Fruit fly (Drosophila melanogaster) whole organism, embryonic: Measurements from ENCODE around the gene CG7565.

Source experiments
- CG10267 ChIP-seq: fragments of 200-800 bp; sonication (Bioruptor generic); optimal IDR thresholded peaks from 2 replicates; lab custom pipeline; 2018; ENCODE audit warnings: missing biosample characterization, mild to moderate bottlenecking, missing genetic modification characterization, moderate library complexity
- CG11723 ChIP-seq: fragments of 200-800 bp; sonication (Bioruptor generic); optimal IDR thresholded peaks from 2 replicates; lab custom pipeline; 2017; ENCODE audit warnings: missing biosample characterization, mild to moderate bottlenecking, missing genetic modification characterization
- CG12659 ChIP-seq: fragments of 200-800 bp; sonication (Bioruptor generic); optimal IDR thresholded peaks from 3 replicates; lab custom pipeline; 2017; ENCODE audit warnings: mild to moderate bottlenecking, missing biosample characterization, missing genetic modification reagents, missing genetic modification characterization
- CG12769 ChIP-seq: fragments of 200-800 bp; sonication (Bioruptor generic); optimal IDR thresholded peaks from 2 replicates; lab custom pipeline; 2019; ENCODE audit warnings: missing biosample characterization, mild to moderate bottlenecking, missing genetic modification characterization, moderate library complexity
- CG13123 ChIP-seq: fragments of 200-800 bp; sonication (Bioruptor generic); optimal IDR thresholded peaks from 2 replicates; lab custom pipeline; 2016; ENCODE audit warnings: missing biosample characterization, missing genetic modification characterization
- CG13287 ChIP-seq: fragments of 200-800 bp; sonication (Bioruptor generic); IDR thresholded peaks from 2 replicates; pipeline ENCODE4 v1.3.6; 2022; ENCODE audit warnings: missing biosample characterization, missing genetic modification characterization; ENCODE audit not compliant: partially characterized antibody
- CG13624 ChIP-seq: fragments of 200-800 bp; sonication (Bioruptor generic); optimal IDR thresholded peaks from 2 replicates; lab custom pipeline; 2016; ENCODE audit warnings: missing biosample characterization, missing genetic modification characterization
- CG14710 ChIP-seq: fragments of 200-800 bp; sonication (Bioruptor generic); optimal IDR thresholded peaks from 3 replicates; lab custom pipeline; 2019; ENCODE audit warnings: missing biosample characterization, mild to moderate bottlenecking, missing genetic modification characterization, moderate library complexity
- CG1602 ChIP-seq: fragments of 200-800 bp; sonication (Bioruptor generic); optimal IDR thresholded peaks from 3 replicates; lab custom pipeline; 2016; ENCODE audit warnings: missing biosample characterization, missing genetic modification characterization
- CG1603 ChIP-seq: fragments of 200-800 bp; sonication (Bioruptor generic); optimal IDR thresholded peaks from 2 replicates; lab custom pipeline; 2019; ENCODE audit warnings: missing biosample characterization, mild to moderate bottlenecking, missing genetic modification characterization, moderate library complexity
- CG17829 ChIP-seq: fragments of 200-800 bp; optimal IDR thresholded peaks from 2 replicates; lab custom pipeline; 2019; ENCODE audit warnings: missing biosample characterization, mild to moderate bottlenecking, missing genetic modification characterization, moderate library complexity
- CG31224 ChIP-seq: fragments of 200-800 bp; sonication (Bioruptor generic); IDR thresholded peaks from 2 replicates; pipeline ENCODE4 v1.3.6; 2022; ENCODE audit warnings: missing biosample characterization, missing genetic modification characterization
- CG31365 ChIP-seq: fragments of 200-800 bp; sonication (Bioruptor generic); optimal IDR thresholded peaks from 2 replicates; lab custom pipeline; 2018; ENCODE audit warnings: missing biosample characterization, mild to moderate bottlenecking, missing genetic modification characterization
- CG33213 ChIP-seq: fragments of 200-800 bp; sonication (Bioruptor generic); optimal IDR thresholded peaks from 3 replicates; lab custom pipeline; 2016; ENCODE audit warnings: missing biosample characterization, missing genetic modification characterization
- CG3838 ChIP-seq: fragments of 200-800 bp; sonication (Bioruptor generic); optimal IDR thresholded peaks from 3 replicates; lab custom pipeline; 2016; ENCODE audit warnings: missing biosample characterization, missing genetic modification characterization
- CG4730 ChIP-seq: fragments of 200-800 bp; sonication (Bioruptor generic); IDR thresholded peaks from 2 replicates; pipeline ENCODE4 v1.3.6; 2022; ENCODE audit warnings: missing biosample characterization, missing genetic modification characterization
- CG5180 ChIP-seq: fragments of 200-800 bp; sonication (Bioruptor generic); optimal IDR thresholded peaks from 3 replicates; lab custom pipeline; 2017; ENCODE audit warnings: missing biosample characterization, missing genetic modification characterization, mild to moderate bottlenecking, moderate library complexity, missing genetic modification reagents
- CG6175 ChIP-seq: fragments of 200-800 bp; sonication (Bioruptor generic); IDR thresholded peaks from 3 replicates; pipeline ENCODE4 v1.3.6; 2022; ENCODE audit warnings: missing biosample characterization, missing genetic modification characterization
- CG6254 ChIP-seq: fragments of 200-800 bp; sonication (Bioruptor generic); optimal IDR thresholded peaks from 3 replicates; lab custom pipeline; 2017; ENCODE audit warnings: mild to moderate bottlenecking, missing biosample characterization, missing genetic modification reagents, missing genetic modification characterization
- CG6654 ChIP-seq: fragments of 200-800 bp; sonication (Bioruptor generic); optimal IDR thresholded peaks from 2 replicates; lab custom pipeline; 2017; ENCODE audit warnings: missing biosample characterization, mild to moderate bottlenecking, missing genetic modification characterization
- CG7745 ChIP-seq: fragments of 200-800 bp; sonication (Bioruptor generic); optimal IDR thresholded peaks from 2 replicates; lab custom pipeline; 2018; ENCODE audit warnings: missing biosample characterization, mild to moderate bottlenecking, missing genetic modification characterization, moderate library complexity
- CG7786 ChIP-seq: fragments of 200-800 bp; sonication (Bioruptor generic); optimal IDR thresholded peaks from 2 replicates; lab custom pipeline; 2016; ENCODE audit warnings: missing biosample characterization, missing genetic modification characterization
- CG8478 ChIP-seq: fragments of >200 bp; optimal IDR thresholded peaks from 2 replicates; lab custom pipeline; 2018
- D19B ChIP-seq: fragments of 200-800 bp; sonication (Bioruptor generic); optimal IDR thresholded peaks from 2 replicates; lab custom pipeline; 2017; ENCODE audit warnings: missing biosample characterization, mild to moderate bottlenecking, missing genetic modification characterization
- GATAe ChIP-seq: fragments of 200-800 bp; sonication (Bioruptor generic); conservative IDR thresholded peaks from 2 replicates; pipeline ENCODE4 v1.3.6; 2022; ENCODE audit warnings: missing biosample characterization, missing genetic modification characterization
- Gug ChIP-seq: fragments of 200-800 bp; sonication (Bioruptor generic); IDR thresholded peaks from 4 replicates; pipeline ENCODE4 v1.3.6; 2022; ENCODE audit warnings: missing biosample characterization, missing genetic modification characterization
- Hmr ChIP-seq: fragments of 200-800 bp; sonication (Bioruptor generic); optimal IDR thresholded peaks from 3 replicates; lab custom pipeline; 2017; ENCODE audit warnings: mild to moderate bottlenecking, missing biosample characterization, missing genetic modification reagents, missing genetic modification characterization
- Hr51 ChIP-seq, 2 experiments: fragments of 200-800 bp; sonication (Bioruptor generic); optimal IDR thresholded peaks; 2 replicates in 1 of 2; 3 replicates in 1 of 2; lab custom pipeline; 2016 to 2018; ENCODE audit warnings: missing biosample characterization in 2 of 2, missing genetic modification characterization in 2 of 2, mild to moderate bottlenecking in 1 of 2, moderate library complexity in 1 of 2
- Med ChIP-seq: fragments of 200-800 bp; sonication (Bioruptor generic); peaks from one replicate; lab custom pipeline; 2016; ENCODE audit warnings: missing biosample characterization, missing genetic modification characterization, mild to moderate bottlenecking, inconsistent platforms, moderate library complexity
- Meics ChIP-seq: fragments of 200-800 bp; sonication (Bioruptor generic); optimal IDR thresholded peaks from 2 replicates; lab custom pipeline; 2017; ENCODE audit warnings: missing biosample characterization, mild to moderate bottlenecking, missing genetic modification characterization
- Optix ChIP-seq: fragments of 200-800 bp; sonication (Bioruptor generic); IDR thresholded peaks from 3 replicates; pipeline ENCODE4 v1.3.6; 2022; ENCODE audit warnings: missing biosample characterization, missing genetic modification characterization
- Ptx1 ChIP-seq: fragments of 200-800 bp; sonication (Bioruptor generic); IDR thresholded peaks from 2 replicates; pipeline ENCODE4 v1.3.6; 2022; ENCODE audit warnings: missing biosample characterization, missing genetic modification characterization
- ato ChIP-seq: fragments of 200-800 bp; sonication (Bioruptor generic); IDR thresholded peaks from 2 replicates; pipeline ENCODE4 v1.3.6; 2022; ENCODE audit warnings: missing biosample characterization, missing genetic modification characterization; ENCODE audit not compliant: partially characterized antibody
- cad ChIP-seq: fragments of >200 bp; optimal IDR thresholded peaks from 2 replicates; lab custom pipeline; 2017; ENCODE audit warnings: missing biosample characterization, missing genetic modification characterization
- dan ChIP-seq: fragments of 200-800 bp; sonication (Bioruptor generic); IDR thresholded peaks from 2 replicates; pipeline ENCODE4 v1.3.6; 2022; ENCODE audit warnings: missing biosample characterization, missing genetic modification characterization
- dimm ChIP-seq: fragments of 200-800 bp; sonication (Bioruptor generic); IDR thresholded peaks from 2 replicates; pipeline ENCODE4 v1.3.6; 2022; ENCODE audit warnings: missing biosample characterization, missing genetic modification characterization
- ems ChIP-seq: fragments of 200-800 bp; sonication (Bioruptor generic); optimal IDR thresholded peaks from 3 replicates; lab custom pipeline; 2016; ENCODE audit warnings: missing biosample characterization, missing genetic modification characterization
- fd64A ChIP-seq: fragments of 200-800 bp; sonication (Bioruptor generic); optimal IDR thresholded peaks from 3 replicates; lab custom pipeline; 2018; ENCODE audit warnings: missing biosample characterization, mild to moderate bottlenecking, missing genetic modification characterization
- gce ChIP-seq: fragments of 200-800 bp; sonication (Bioruptor generic); IDR thresholded peaks from 3 replicates; pipeline ENCODE4 v1.3.6; 2022; ENCODE audit warnings: missing biosample characterization, missing genetic modification characterization
- gcm ChIP-seq: fragments of 200-800 bp; sonication (Bioruptor generic); optimal IDR thresholded peaks from 2 replicates; lab custom pipeline; 2019; ENCODE audit warnings: missing biosample characterization, mild to moderate bottlenecking, missing genetic modification characterization, moderate library complexity
- hth ChIP-seq: fragments of >200 bp; optimal IDR thresholded peaks from 2 replicates; lab custom pipeline; 2017; ENCODE audit warnings: inconsistent platforms
- kay ChIP-seq: fragments of 200-800 bp; sonication (Bioruptor generic); optimal IDR thresholded peaks from 2 replicates; lab custom pipeline; 2016; ENCODE audit warnings: missing biosample characterization, missing genetic modification characterization
- lilli ChIP-seq: fragments of 200-800 bp; sonication (Bioruptor generic); optimal IDR thresholded peaks from 3 replicates; lab custom pipeline; 2016; ENCODE audit warnings: missing biosample characterization, missing genetic modification characterization
- phol ChIP-seq: fragments of 200-800 bp; sonication (Bioruptor generic); optimal IDR thresholded peaks from 3 replicates; lab custom pipeline; 2018; ENCODE audit warnings: missing biosample characterization, mild to moderate bottlenecking, missing genetic modification characterization, moderate library complexity
- run ChIP-seq: fragments of 200-800 bp; sonication (Bioruptor generic); optimal IDR thresholded peaks from 3 replicates; lab custom pipeline; 2018; ENCODE audit warnings: missing biosample characterization, mild to moderate bottlenecking, missing genetic modification characterization
- sens ChIP-seq: fragments of 200-800 bp; sonication (Bioruptor generic); peaks from one replicate; lab custom pipeline; 2016; ENCODE audit warnings: missing biosample characterization, missing genetic modification characterization
- so ChIP-seq: fragments of 200-800 bp; sonication (Bioruptor generic); IDR thresholded peaks from 3 replicates; pipeline ENCODE4 v1.3.6; 2022; ENCODE audit warnings: missing biosample characterization, missing genetic modification characterization
- sr ChIP-seq: fragments of 200-800 bp; sonication (Bioruptor generic); IDR thresholded peaks from 3 replicates; pipeline ENCODE4 v1.3.6; 2022; ENCODE audit warnings: missing biosample characterization, missing genetic modification characterization
- tap ChIP-seq: fragments of 200-800 bp; optimal IDR thresholded peaks from 3 replicates; lab custom pipeline; 2019; ENCODE audit warnings: missing biosample characterization, mild to moderate bottlenecking, missing genetic modification characterization, moderate library complexity
- toy ChIP-seq: fragments of 200-800 bp; sonication (Bioruptor generic); IDR thresholded peaks from 2 replicates; pipeline ENCODE4 v1.3.6; 2022; ENCODE audit warnings: missing biosample characterization, missing genetic modification characterization
- unc-4 ChIP-seq: fragments of 200-800 bp; sonication (Bioruptor generic); IDR thresholded peaks from 2 replicates; pipeline ENCODE4 v1.3.6; 2022; ENCODE audit warnings: missing biosample characterization, missing genetic modification characterization; ENCODE audit not compliant: partially characterized antibody
- wek ChIP-seq: fragments of 200-800 bp; sonication (Bioruptor generic); optimal IDR thresholded peaks from 3 replicates; lab custom pipeline; 2018; ENCODE audit warnings: missing biosample characterization, mild to moderate bottlenecking, missing genetic modification characterization, moderate library complexity
- yki ChIP-seq: fragments of >200 bp; optimal IDR thresholded peaks from 3 replicates; lab custom pipeline; 2018

The CG7565 gene

dm6 chr3L:8094652-8095129, 3.1 kb upstream of the CG7565 start (continued):
- peak; percentile 26 for TF ChIP-seq CG12769 (tag; lab: Kevin White, UChicago)
- TF ChIP-seq tap (tag; lab: Kevin White, UChicago), result no peak
- TF ChIP-seq yki, result no peak
- no peak for TF ChIP-seq CG13624 (GFP tag; lab: Kevin White, UChicago)
- no peak for TF ChIP-seq run
- TF ChIP-seq CG4730 (GFP tag; lab: Robert Waterston, UW), result no peak
- no peak for TF ChIP-seq fd64A (GFP tag; lab: Kevin White, UChicago)
- no peak for TF ChIP-seq unc-4 (GFP tag; lab: Robert Waterston, UW)
- no peak for TF ChIP-seq Hr51 (GFP tag; optimal IDR thresholded peaks at IDR 0.05; lab: Kevin White, UChicago)
- no peak for TF ChIP-seq CG5180 (GFP tag; lab: Kevin White, UChicago)
- no peak for TF ChIP-seq dimm (GFP tag; lab: Robert Waterston, UW)
- TF ChIP-seq CG6654 (GFP tag; lab: Kevin White, UChicago), result no peak
- no peak for TF ChIP-seq CG13123
- TF ChIP-seq gcm, result no peak
- no peak for TF ChIP-seq CG14710 (tag; lab: Kevin White, UChicago)
- TF ChIP-seq dan (GFP tag; lab: Robert Waterston, UW), result no peak
- TF ChIP-seq wek (GFP tag; lab: Kevin White, UChicago), result no peak
- TF ChIP-seq ems (GFP tag; lab: Kevin White, UChicago), result no peak
- TF ChIP-seq gce (GFP tag; lab: Robert Waterston, UW), result no peak
- peak; percentile 56 for TF ChIP-seq Meics (GFP tag; lab: Kevin White, UChicago)
- TF ChIP-seq GATAe (GFP tag; lab: Robert Waterston, UW), result no peak
- TF ChIP-seq CG7786 (GFP tag; lab: Kevin White, UChicago), result no peak
- TF ChIP-seq CG13287, result no peak
- no peak for TF ChIP-seq Optix (GFP tag; lab: Robert Waterston, UW)
- no peak for TF ChIP-seq Ptx1 (GFP tag; lab: Robert Waterston, UW)
- no peak for TF ChIP-seq toy (GFP tag; lab: Robert Waterston, UW)
- no peak for TF ChIP-seq hth
- no peak for TF ChIP-seq cad (GFP tag; lab: Kevin White, UChicago)
- TF ChIP-seq CG1603 (tag; lab: Kevin White, UChicago), result no peak
- peak; percentile 41 for TF ChIP-seq sens (GFP tag; lab: Kevin White, UChicago)
- TF ChIP-seq D19B, result peak; percentile 78
- no peak for TF ChIP-seq CG1602 (GFP tag; lab: Kevin White, UChicago)
- no peak for TF ChIP-seq lilli (GFP tag; lab: Kevin White, UChicago)
- no peak for TF ChIP-seq ato (GFP tag; lab: Robert Waterston, UW)
- peak; percentile 18 for TF ChIP-seq phol (tag; lab: Kevin White, UChicago)
- TF ChIP-seq CG33213, result no peak
- TF ChIP-seq CG7745 (tag; lab: Kevin White, UChicago), result no peak
- peak; percentile 24 for TF ChIP-seq kay (GFP tag; lab: Kevin White, UChicago)
- no peak for TF ChIP-seq CG11723 (GFP tag; lab: Kevin White, UChicago)
- peak; percentile 2 for TF ChIP-seq CG12659 (GFP tag; lab: Kevin White, UChicago)
- TF ChIP-seq CG17829 (tag; lab: Kevin White, UChicago), result peak; percentile 6
- no peak for TF ChIP-seq CG31224 (GFP tag; lab: Robert Waterston, UW)
- TF ChIP-seq sr (GFP tag; lab: Robert Waterston, UW), result no peak
- no peak for TF ChIP-seq CG31365 (tag; lab: Kevin White, UChicago)
- TF ChIP-seq CG8478 (lab: Kevin White, UChicago), result no peak
- TF ChIP-seq Gug (GFP tag; lab: Robert Waterston, UW), result no peak
- no peak for TF ChIP-seq CG6254
- peak; percentile 80 for TF ChIP-seq Med
- no peak for TF ChIP-seq so (GFP tag; lab: Robert Waterston, UW)
- no peak for TF ChIP-seq CG6175 (GFP tag; lab: Robert Waterston, UW)
- TF ChIP-seq Hmr (GFP tag; lab: Kevin White, UChicago), result peak; percentile 49
- no peak for TF ChIP-seq CG10267 (tag; lab: Kevin White, UChicago)
- no peak for TF ChIP-seq CG3838 (GFP tag; lab: Kevin White, UChicago)
